Worm (Caenorhabditis elegans): Measurements from ENCODE around the gene sysm-1.

- TF ChIP-seq attf-5 (GFP tag; optimal IDR thresholded peaks at IDR 0.05) (no peak), snpc-4 (GFP tag; optimal IDR thresholded peaks at IDR 0.05) (no peak), snpc-4 (tag; optimal IDR thresholded peaks at IDR 0.05) (no peak), pha-4 (tag; optimal IDR thresholded peaks at IDR 0.05) (no peak), unc-62 (GFP tag; optimal IDR thresholded peaks at IDR 0.05) (no peak), attf-6 (GFP tag; IDR thresholded peaks at IDR 0.05) (no peak), ets-4 (GFP tag; optimal IDR thresholded peaks at IDR 0.05) (no peak), F10E7.11 (tag; optimal IDR thresholded peaks at IDR 0.05) (no peak), ceh-91 (GFP tag; IDR thresholded peaks at IDR 0.05) (no peak), hrde-1 (tag; optimal IDR thresholded peaks at IDR 0.05; ENCODE audit: borderline replicate concordance) (no peak), ama-1 (optimal IDR thresholded peaks at IDR 0.05) (no peak), ama-1 (GFP tag; optimal IDR thresholded peaks at IDR 0.05) (no peak)
Observed at ce11 chrII:9069836-9070235, 13.2 kb downstream of the sysm-1 start.
